Worm (Caenorhabditis elegans): Measurements from ENCODE around the gene dyla-1.

dyla-1 gene

DNA sequence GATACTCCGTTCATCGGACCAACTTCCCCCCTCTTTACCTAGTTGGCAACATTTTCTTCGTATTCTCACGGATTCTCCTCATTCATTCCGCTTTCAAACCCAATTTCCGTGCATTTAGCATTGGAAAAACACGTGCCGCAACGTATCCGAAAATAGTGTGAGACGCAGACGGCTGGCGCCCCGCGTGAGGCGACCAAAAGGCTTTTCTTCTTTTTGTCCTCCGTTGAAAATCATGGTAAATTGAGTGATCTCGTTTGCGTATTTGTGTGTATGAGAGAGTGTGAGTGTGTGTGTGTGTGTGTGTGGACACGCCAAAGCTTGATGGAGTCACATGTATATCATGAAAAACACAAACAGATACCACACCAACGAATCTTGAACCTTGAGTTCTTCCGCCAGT lies 44.0 kb upstream of the dyla-1 start (continued):
- TF ChIP-seq lin-11 (tag; optimal IDR thresholded peaks at IDR 0.05) (peak; percentile 93), sma-9 (GFP tag; optimal IDR thresholded peaks at IDR 0.05) (peak; percentile 95), sma-9 (tag; optimal IDR thresholded peaks at IDR 0.05) (no peak), elt-3 (tag; optimal IDR thresholded peaks at IDR 0.05) (no peak), snpc-4 (tag; optimal IDR thresholded peaks at IDR 0.05) (peak; percentile 73), C34F6.9 (tag; optimal IDR thresholded peaks at IDR 0.05) (peak; percentile 97), unc-55 (GFP tag; optimal IDR thresholded peaks at IDR 0.05) (peak; percentile 92), nhr-10 (tag; optimal IDR thresholded peaks at IDR 0.05) (no peak), sma-3 (GFP tag; optimal IDR thresholded peaks at IDR 0.05) (peak; percentile 91), lin-13 (GFP tag; optimal IDR thresholded peaks at IDR 0.05) (peak; percentile 69), egl-27 (tag; optimal IDR thresholded peaks at IDR 0.05) (peak; percentile 88), lin-39 (tag; optimal IDR thresholded peaks at IDR 0.05) (no peak), nhr-25 (tag; optimal IDR thresholded peaks at IDR 0.05) (peak; percentile 94), ama-1 (optimal IDR thresholded peaks at IDR 0.05) (peak; percentile 65), alr-1 (tag; optimal IDR thresholded peaks at IDR 0.05) (no peak)

DNA sequence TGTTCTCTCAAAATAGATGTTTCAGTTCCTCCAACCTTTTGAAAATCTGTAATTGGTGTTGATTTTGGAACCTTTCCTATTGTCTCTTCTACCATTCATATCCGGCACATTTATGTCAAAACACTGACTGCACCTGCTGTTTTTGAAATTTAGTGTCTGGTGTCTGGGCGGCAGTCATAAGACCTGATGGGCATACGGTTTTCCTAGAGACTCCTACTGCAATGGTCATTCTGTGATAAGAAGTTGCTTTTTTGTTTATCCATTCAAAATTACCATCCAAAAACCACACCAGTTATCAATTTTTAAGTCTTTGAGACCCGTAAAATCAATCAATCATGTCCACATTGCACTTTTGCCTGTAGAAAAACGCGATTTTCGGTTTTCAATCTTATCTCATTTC lies 42.2 kb upstream of the dyla-1 start:
- peak; percentile 44 for TF ChIP-seq nhr-129 (tag; optimal IDR thresholded peaks at IDR 0.05)
- TF ChIP-seq ama-1 (optimal IDR thresholded peaks at IDR 0.05), result no peak
- TF ChIP-seq crh-2 (tag; optimal IDR thresholded peaks at IDR 0.05), result peak; percentile 9

DNA sequence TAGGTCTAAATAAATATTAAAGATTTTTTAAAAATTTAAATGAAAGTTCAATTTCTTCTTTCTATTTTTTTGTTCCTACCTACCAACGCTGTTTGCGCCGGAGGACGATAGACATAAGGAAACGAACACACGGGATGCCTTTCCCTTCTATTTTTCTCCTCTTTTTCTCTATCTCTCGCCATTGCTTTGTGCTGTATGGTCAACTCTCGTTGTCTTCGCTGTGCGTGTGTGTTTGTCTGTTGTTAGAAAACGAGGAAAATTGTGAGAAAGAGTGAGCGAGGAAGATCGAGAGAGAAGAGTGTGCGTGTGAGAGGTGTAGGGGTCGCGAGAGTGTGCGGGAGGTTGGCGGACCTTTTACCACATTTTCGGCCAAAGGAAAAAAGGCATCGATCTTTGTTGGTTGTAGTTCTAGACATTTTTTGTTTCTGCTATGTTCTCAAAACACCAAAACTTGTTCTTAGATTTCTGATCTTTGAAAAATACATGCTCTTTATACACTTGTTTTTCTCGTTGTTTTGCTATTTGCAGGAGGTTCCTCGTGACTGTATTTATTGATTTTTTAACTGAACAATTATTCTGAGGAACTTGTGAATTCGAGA lies 41.7 kb upstream of the dyla-1 start:
- TF ChIP-seq ztf-4 (tag; optimal IDR thresholded peaks at IDR 0.05) (peak; percentile 65), lin-11 (tag; optimal IDR thresholded peaks at IDR 0.05) (peak; percentile 3), ama-1 (optimal IDR thresholded peaks at IDR 0.05) (peak; percentile 73), nhr-21 (tag; optimal IDR thresholded peaks at IDR 0.05) (peak; percentile 43), lin-13 (GFP tag; optimal IDR thresholded peaks at IDR 0.05) (peak; percentile 49), elt-3 (tag; optimal IDR thresholded peaks at IDR 0.05) (no peak), crh-2 (tag; optimal IDR thresholded peaks at IDR 0.05) (peak; percentile 78), R02D3.7 (tag; optimal IDR thresholded peaks at IDR 0.05) (no peak), sem-4 (tag; optimal IDR thresholded peaks at IDR 0.05) (peak; percentile 78), ZK546.5 (tag; optimal IDR thresholded peaks at IDR 0.05) (no peak), lin-39 (tag; optimal IDR thresholded peaks at IDR 0.05) (no peak), C34F6.9 (tag; optimal IDR thresholded peaks at IDR 0.05) (peak; percentile 85), sma-9 (GFP tag; optimal IDR thresholded peaks at IDR 0.05) (peak; percentile 71), sma-9 (tag; optimal IDR thresholded peaks at IDR 0.05) (no peak), mdl-1 (tag; optimal IDR thresholded peaks at IDR 0.05) (peak; percentile 20 to 55), dmd-4 (tag; optimal IDR thresholded peaks at IDR 0.05) (no peak), F13H6.1 (tag; optimal IDR thresholded peaks at IDR 0.05) (peak; percentile 58), nhr-25 (tag; optimal IDR thresholded peaks at IDR 0.05) (peak; percentile 45), snpc-4 (tag; optimal IDR thresholded peaks at IDR 0.05) (peak; percentile 2), ceh-16 (tag; optimal IDR thresholded peaks at IDR 0.05) (peak; percentile 27), sma-3 (GFP tag; optimal IDR thresholded peaks at IDR 0.05) (peak; percentile 34), lsy-2 (tag; optimal IDR thresholded peaks at IDR 0.05) (peak in 1 of 2 experiments; percentile 68), fos-1 (tag; optimal IDR thresholded peaks at IDR 0.05) (peak; percentile 53), nhr-129 (tag; optimal IDR thresholded peaks at IDR 0.05) (peak; percentile 84), nhr-6 (tag; optimal IDR thresholded peaks at IDR 0.05) (peak; percentile 55), zag-1 (tag; optimal IDR thresholded peaks at IDR 0.05) (peak; percentile 33), egl-27 (tag; optimal IDR thresholded peaks at IDR 0.05) (peak; percentile 3), unc-55 (GFP tag; optimal IDR thresholded peaks at IDR 0.05) (peak; percentile 72), ztf-11 (tag; optimal IDR thresholded peaks at IDR 0.05) (no peak)

DNA sequence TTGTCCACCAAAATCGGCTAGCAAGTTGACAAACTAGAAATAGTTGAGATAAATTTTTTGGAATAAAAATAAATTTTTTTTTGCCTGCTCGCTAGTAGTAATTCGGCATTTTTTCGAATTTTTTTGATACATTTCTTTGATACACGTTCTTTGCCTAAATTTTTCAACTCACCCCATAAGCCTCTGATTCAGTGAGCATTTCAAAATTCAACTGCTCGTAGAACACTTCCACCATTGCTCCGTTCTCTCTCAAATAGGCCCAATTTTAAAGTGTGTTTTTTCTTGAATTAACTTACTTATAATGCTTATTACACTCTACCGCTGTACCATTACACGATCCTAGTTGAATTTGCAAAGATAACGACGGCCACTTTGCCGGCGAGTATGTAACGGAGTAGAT lies 37.3 kb upstream of the dyla-1 start:
- TF ChIP-seq lsy-2 (tag; optimal IDR thresholded peaks at IDR 0.05) (no peak), nhr-237 (tag; optimal IDR thresholded peaks at IDR 0.05) (no peak), mbf-1 (tag; optimal IDR thresholded peaks at IDR 0.05) (no peak), unc-62 (GFP tag; optimal IDR thresholded peaks at IDR 0.05) (no peak), egl-27 (tag; optimal IDR thresholded peaks at IDR 0.05) (no peak), elt-1 (tag; optimal IDR thresholded peaks at IDR 0.05) (no peak), mdl-1 (tag; optimal IDR thresholded peaks at IDR 0.05) (no peak)

DNA sequence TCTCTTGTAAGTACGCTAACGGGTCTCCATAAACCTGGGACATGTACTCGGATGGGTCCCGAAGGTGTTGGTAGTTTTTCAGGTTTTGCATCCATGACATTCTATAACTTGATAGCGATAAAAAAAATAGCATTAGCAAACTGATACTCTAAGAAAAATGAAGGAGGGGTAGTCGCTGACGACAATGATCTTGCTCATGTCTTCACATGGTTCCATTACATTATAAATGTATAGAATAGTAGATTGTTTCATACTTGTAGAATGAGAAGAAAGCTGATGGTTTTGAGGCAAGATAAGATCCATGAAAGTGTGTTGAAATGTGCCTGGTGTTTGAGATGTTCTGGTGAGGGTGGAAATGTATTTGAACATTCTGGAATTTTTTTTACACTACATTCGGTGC lies 33.8 kb upstream of the dyla-1 start, which contains the start of gene mec-4:
Gene mec-4 (minus strand): TSS at position 101 of the 400 bp plus-strand sequence.
- TF ChIP-seq unc-55 (GFP tag; optimal IDR thresholded peaks at IDR 0.05) (peak; percentile 68), nhr-25 (tag; optimal IDR thresholded peaks at IDR 0.05) (no peak)

Data from whole organism, L2 larva.